Fruit fly (Drosophila melanogaster) whole organism, embryonic: ENCODE measurements around the gene Sec24CD.
A peak's percentile ranks its signal among the peaks of the same experiment; 100 is the strongest.

Experiments used
- CG1024 ChIP-seq: fragments of 200-800 bp; sonication (Bioruptor generic); IDR thresholded peaks from 2 replicates; pipeline ENCODE4 v1.3.6; 2022; ENCODE audit warnings: missing biosample characterization, missing genetic modification characterization
- CG10979 ChIP-seq: fragments of 200-800 bp; sonication (Bioruptor generic); optimal IDR thresholded peaks from 2 replicates; lab custom pipeline; 2018; ENCODE audit warnings: missing biosample characterization, mild to moderate bottlenecking, missing genetic modification characterization, moderate library complexity
- CG11560 ChIP-seq: fragments of 200-800 bp; sonication (Bioruptor generic); IDR thresholded peaks from 3 replicates; pipeline ENCODE4 v1.3.6; 2022; ENCODE audit warnings: missing biosample characterization, missing genetic modification characterization
- CG12391 ChIP-seq: fragments of 200-800 bp; sonication (Bioruptor generic); optimal IDR thresholded peaks from 3 replicates; lab custom pipeline; 2018; ENCODE audit warnings: missing biosample characterization, mild to moderate bottlenecking, missing genetic modification characterization, moderate library complexity
- CG12659 ChIP-seq: fragments of 200-800 bp; sonication (Bioruptor generic); optimal IDR thresholded peaks from 3 replicates; lab custom pipeline; 2017; ENCODE audit warnings: mild to moderate bottlenecking, missing biosample characterization, missing genetic modification reagents, missing genetic modification characterization
- CG12942 ChIP-seq: fragments of 200-800 bp; sonication (Bioruptor generic); optimal IDR thresholded peaks from 3 replicates; lab custom pipeline; 2016; ENCODE audit warnings: missing biosample characterization, missing genetic modification characterization
- CG13123 ChIP-seq: fragments of 200-800 bp; sonication (Bioruptor generic); optimal IDR thresholded peaks from 2 replicates; lab custom pipeline; 2016; ENCODE audit warnings: missing biosample characterization, missing genetic modification characterization
- CG15514 ChIP-seq: fragments of 200-800 bp; sonication (Bioruptor generic); optimal IDR thresholded peaks from 3 replicates; lab custom pipeline; 2017; ENCODE audit warnings: missing biosample characterization, missing genetic modification characterization, mild to moderate bottlenecking, moderate library complexity, missing genetic modification reagents
- CG1603 ChIP-seq: fragments of 200-800 bp; sonication (Bioruptor generic); optimal IDR thresholded peaks from 2 replicates; lab custom pipeline; 2019; ENCODE audit warnings: missing biosample characterization, mild to moderate bottlenecking, missing genetic modification characterization, moderate library complexity
- CG18619 ChIP-seq: fragments of 200-800 bp; sonication (Bioruptor generic); optimal IDR thresholded peaks from 3 replicates; lab custom pipeline; 2017; ENCODE audit warnings: missing biosample characterization, mild to moderate bottlenecking, missing genetic modification characterization
- CG2202 ChIP-seq: fragments of 200-800 bp; sonication (Bioruptor generic); optimal IDR thresholded peaks from 2 replicates; lab custom pipeline; 2018; ENCODE audit warnings: missing biosample characterization, mild to moderate bottlenecking, missing genetic modification characterization
- CG2875 ChIP-seq: fragments of 200-800 bp; sonication (Bioruptor generic); optimal IDR thresholded peaks from 2 replicates; lab custom pipeline; 2017; ENCODE audit warnings: missing biosample characterization, mild to moderate bottlenecking, missing genetic modification characterization, missing genetic modification reagents
- CG2889 ChIP-seq: fragments of 200-800 bp; sonication (Bioruptor generic); IDR thresholded peaks from 3 replicates; pipeline ENCODE4 v1.3.6; 2022; ENCODE audit warnings: missing biosample characterization, missing genetic modification characterization
- CG30431 ChIP-seq: fragments of 200-800 bp; sonication (Bioruptor generic); optimal IDR thresholded peaks from 2 replicates; lab custom pipeline; 2017; ENCODE audit warnings: missing biosample characterization, missing genetic modification characterization
- CG4617 ChIP-seq: fragments of 200-800 bp; sonication (Bioruptor generic); optimal IDR thresholded peaks from 3 replicates; lab custom pipeline; 2016; ENCODE audit warnings: missing biosample characterization, missing genetic modification characterization, borderline replicate concordance
- CG6654 ChIP-seq: fragments of 200-800 bp; sonication (Bioruptor generic); optimal IDR thresholded peaks from 2 replicates; lab custom pipeline; 2017; ENCODE audit warnings: missing biosample characterization, mild to moderate bottlenecking, missing genetic modification characterization
- CG6854 ChIP-seq: fragments of 200-800 bp; sonication (Bioruptor generic); optimal IDR thresholded peaks from 3 replicates; lab custom pipeline; 2017; ENCODE audit warnings: missing biosample characterization, mild to moderate bottlenecking, missing genetic modification characterization
- Chrac-16 ChIP-seq: fragments of 200-800 bp; sonication (Bioruptor generic); optimal IDR thresholded peaks from 3 replicates; lab custom pipeline; 2016; ENCODE audit warnings: missing biosample characterization, missing genetic modification characterization
- CrebB ChIP-seq: fragments of 200-800 bp; sonication (Bioruptor generic); optimal IDR thresholded peaks from 3 replicates; lab custom pipeline; 2018; ENCODE audit warnings: missing biosample characterization, mild to moderate bottlenecking, missing genetic modification characterization
- D19B ChIP-seq: fragments of 200-800 bp; sonication (Bioruptor generic); optimal IDR thresholded peaks from 2 replicates; lab custom pipeline; 2017; ENCODE audit warnings: missing biosample characterization, mild to moderate bottlenecking, missing genetic modification characterization
- Dbx ChIP-seq: fragments of 200-800 bp; sonication (Bioruptor generic); IDR thresholded peaks from 3 replicates; pipeline ENCODE4 v1.3.6; 2022; ENCODE audit warnings: missing biosample characterization, missing genetic modification characterization
- Dip3 ChIP-seq: fragments of 200-800 bp; sonication (Bioruptor generic); optimal IDR thresholded peaks from 3 replicates; lab custom pipeline; 2016; ENCODE audit warnings: missing biosample characterization, missing genetic modification characterization
- Dll ChIP-seq: fragments of 200-800 bp; sonication (Bioruptor generic); IDR thresholded peaks from 4 replicates; pipeline ENCODE4 v1.3.6; 2022; ENCODE audit warnings: missing biosample characterization, missing genetic modification characterization; ENCODE audit not compliant: partially characterized antibody
- E2f2 ChIP-seq: fragments of 200-800 bp; sonication (Bioruptor generic); IDR thresholded peaks from 2 replicates; pipeline ENCODE4 v1.3.6; 2022; ENCODE audit warnings: missing biosample characterization, missing genetic modification characterization
- ERR ChIP-seq: fragments of 200-800 bp; sonication (Bioruptor generic); optimal IDR thresholded peaks from 2 replicates; lab custom pipeline; 2016; ENCODE audit warnings: missing biosample characterization, missing genetic modification characterization
- HLH4C ChIP-seq: fragments of 200-800 bp; sonication (Bioruptor generic); IDR thresholded peaks from 3 replicates; pipeline ENCODE4 v1.3.6; 2022; ENCODE audit warnings: missing biosample characterization, missing genetic modification characterization; ENCODE audit not compliant: partially characterized antibody
- HLHmδ ChIP-seq: fragments of 200-800 bp; sonication (Bioruptor generic); optimal IDR thresholded peaks from 2 replicates; lab custom pipeline; 2018; ENCODE audit warnings: missing biosample characterization, mild to moderate bottlenecking, missing genetic modification characterization, moderate library complexity
- HmgZ ChIP-seq: fragments of 200-800 bp; sonication (Bioruptor generic); optimal IDR thresholded peaks from 2 replicates; lab custom pipeline; 2018; ENCODE audit warnings: missing biosample characterization, mild to moderate bottlenecking, missing genetic modification characterization
- Kr ChIP-seq: fragments of 200-800 bp; sonication (Bioruptor generic); optimal IDR thresholded peaks from 2 replicates; lab custom pipeline; 2017; ENCODE audit warnings: missing biosample characterization, mild to moderate bottlenecking, missing genetic modification characterization
- MBD-R2 ChIP-seq: fragments of 200-800 bp; sonication (Bioruptor generic); IDR thresholded peaks from 2 replicates; pipeline ENCODE4 v1.3.6; 2022; ENCODE audit warnings: missing biosample characterization, missing genetic modification characterization
- Mes4 ChIP-seq: fragments of 200-800 bp; sonication (Bioruptor generic); optimal IDR thresholded peaks from 2 replicates; lab custom pipeline; 2016; ENCODE audit warnings: missing biosample characterization, missing genetic modification characterization
- PHDP ChIP-seq: fragments of 200-800 bp; sonication (Bioruptor generic); optimal IDR thresholded peaks from 3 replicates; lab custom pipeline; 2018; ENCODE audit warnings: missing biosample characterization, mild to moderate bottlenecking, missing genetic modification characterization, moderate library complexity
- Rfx ChIP-seq: fragments of 200-800 bp; sonication (Bioruptor generic); IDR thresholded peaks from 2 replicates; pipeline ENCODE4 v1.3.6; 2022; ENCODE audit warnings: missing biosample characterization, missing genetic modification characterization
- Sox102F ChIP-seq: fragments of 200-800 bp; sonication (Bioruptor generic); optimal IDR thresholded peaks from 2 replicates; lab custom pipeline; 2018; ENCODE audit warnings: missing biosample characterization, mild to moderate bottlenecking, missing genetic modification characterization, moderate library complexity
- Spps ChIP-seq: fragments of 200-800 bp; sonication (Bioruptor generic); optimal IDR thresholded peaks from 2 replicates; lab custom pipeline; 2018; ENCODE audit warnings: missing biosample characterization, mild to moderate bottlenecking, missing genetic modification characterization
- cato ChIP-seq: fragments of 200-800 bp; sonication (Bioruptor generic); optimal IDR thresholded peaks from 2 replicates; lab custom pipeline; 2016; ENCODE audit warnings: missing biosample characterization, missing genetic modification characterization, borderline replicate concordance
- crp ChIP-seq, 2 experiments: fragments of 200-800 bp; sonication (Bioruptor generic); optimal IDR thresholded peaks; 2 replicates in 1 of 2; 3 replicates in 1 of 2; lab custom pipeline; 2017; ENCODE audit warnings: missing biosample characterization in 2 of 2, missing genetic modification characterization in 2 of 2, mild to moderate bottlenecking in 1 of 2, moderate library complexity in 1 of 2
- fd64A ChIP-seq: fragments of 200-800 bp; sonication (Bioruptor generic); optimal IDR thresholded peaks from 3 replicates; lab custom pipeline; 2018; ENCODE audit warnings: missing biosample characterization, mild to moderate bottlenecking, missing genetic modification characterization
- ftz-f1 ChIP-seq: fragments of 200-800 bp; sonication (Bioruptor generic); optimal IDR thresholded peaks from 2 replicates; lab custom pipeline; 2016; ENCODE audit warnings: missing biosample characterization, missing genetic modification characterization
- hbn ChIP-seq: fragments of 200-800 bp; sonication (Bioruptor generic); IDR thresholded peaks from 2 replicates; pipeline ENCODE4 v1.3.6; 2022; ENCODE audit warnings: missing biosample characterization, missing genetic modification characterization; ENCODE audit not compliant: partially characterized antibody
- hth ChIP-seq: fragments of >200 bp; optimal IDR thresholded peaks from 2 replicates; lab custom pipeline; 2017; ENCODE audit warnings: inconsistent platforms
- kni ChIP-seq: fragments of 200-800 bp; sonication (Bioruptor generic); optimal IDR thresholded peaks from 3 replicates; lab custom pipeline; 2017; ENCODE audit warnings: mild to moderate bottlenecking, missing biosample characterization, missing genetic modification reagents, missing genetic modification characterization
- mirr ChIP-seq: fragments of 200-800 bp; sonication (Bioruptor generic); optimal IDR thresholded peaks from 3 replicates; lab custom pipeline; 2018; ENCODE audit warnings: missing biosample characterization, mild to moderate bottlenecking, missing genetic modification characterization
- nerfin-2 ChIP-seq: fragments of 200-800 bp; sonication (Bioruptor generic); IDR thresholded peaks from 2 replicates; pipeline ENCODE4 v1.3.6; 2022; ENCODE audit warnings: missing biosample characterization, missing genetic modification characterization; ENCODE audit not compliant: partially characterized antibody
- oc ChIP-seq: fragments of 200-800 bp; sonication (Bioruptor generic); optimal IDR thresholded peaks from 2 replicates; lab custom pipeline; 2018; ENCODE audit warnings: missing biosample characterization, mild to moderate bottlenecking, missing genetic modification characterization, moderate library complexity
- row ChIP-seq: fragments of 200-800 bp; sonication (Bioruptor generic); IDR thresholded peaks from 3 replicates; pipeline ENCODE4 v1.3.6; 2022; ENCODE audit warnings: missing biosample characterization, missing genetic modification characterization
- sens ChIP-seq: fragments of 200-800 bp; sonication (Bioruptor generic); peaks from one replicate; lab custom pipeline; 2016; ENCODE audit warnings: missing biosample characterization, missing genetic modification characterization
- stwl ChIP-seq: fragments of 200-800 bp; sonication (Bioruptor generic); optimal IDR thresholded peaks from 3 replicates; lab custom pipeline; 2018; ENCODE audit warnings: missing biosample characterization, mild to moderate bottlenecking, missing genetic modification characterization, moderate library complexity
- vfl ChIP-seq: fragments of 200-800 bp; sonication (Bioruptor generic); optimal IDR thresholded peaks from 2 replicates; lab custom pipeline; 2016; ENCODE audit warnings: missing biosample characterization, missing genetic modification characterization
- vvl ChIP-seq: fragments of 200-800 bp; sonication (Bioruptor generic); IDR thresholded peaks from 2 replicates; pipeline ENCODE4 v1.3.6; 2022; ENCODE audit warnings: missing biosample characterization, missing genetic modification characterization
- zen ChIP-seq: fragments of 200-800 bp; sonication (Bioruptor generic); optimal IDR thresholded peaks from 3 replicates; lab custom pipeline; 2018; ENCODE audit warnings: missing biosample characterization, mild to moderate bottlenecking, missing genetic modification characterization, moderate library complexity

Sec24CD gene

dm6 chr2L:2236722-2237121 lies at the start of gene Sec24CD (continued):
- no peak for TF ChIP-seq fd64A (GFP tag; lab: Kevin White, UChicago)
- no peak for TF ChIP-seq CG13123
- TF ChIP-seq D19B: no peak
- no peak for TF ChIP-seq Dip3
- TF ChIP-seq CG30431 (GFP tag; lab: Kevin White, UChicago): no peak
- peak; percentile 39 for TF ChIP-seq HmgZ
- TF ChIP-seq mirr (GFP tag; lab: Kevin White, UChicago): no peak
- TF ChIP-seq CrebB (tag; lab: Kevin White, UChicago): peak; percentile 68
- no peak for TF ChIP-seq hth (lab: Kevin White, UChicago)
- TF ChIP-seq row (GFP tag; lab: Robert Waterston, UW): peak; percentile 80
- no peak for TF ChIP-seq CG18619 (GFP tag; lab: Kevin White, UChicago)
- TF ChIP-seq Sox102F (GFP tag; lab: Kevin White, UChicago): no peak
- TF ChIP-seq stwl: peak; percentile 92
- TF ChIP-seq CG6854 (GFP tag; lab: Kevin White, UChicago): no peak
- TF ChIP-seq vfl (GFP tag; lab: Kevin White, UChicago): no peak
- no peak for TF ChIP-seq Spps
- TF ChIP-seq sens (GFP tag; lab: Kevin White, UChicago): peak; percentile 33
- peak; percentile 74 for TF ChIP-seq CG15514 (GFP tag; lab: Kevin White, UChicago)
- TF ChIP-seq oc (tag; lab: Kevin White, UChicago): no peak
- no peak for TF ChIP-seq CG12942
- TF ChIP-seq CG2875 (GFP tag; lab: Kevin White, UChicago): no peak
- TF ChIP-seq Dll (GFP tag; lab: Robert Waterston, UW): peak; percentile 89
- TF ChIP-seq CG10979 (tag; lab: Kevin White, UChicago): peak; percentile 20
- TF ChIP-seq Mes4: no peak
- TF ChIP-seq crp (GFP tag; optimal IDR thresholded peaks at IDR 0.05; lab: Kevin White, UChicago): peak; percentile 20 to 88
- no peak for TF ChIP-seq cato
- TF ChIP-seq CG12391 (tag; lab: Kevin White, UChicago): peak; percentile 52
- 0 out of 3 replicates have a peak, but pooled peaks have one; percentile 19 for TF ChIP-seq Dbx (GFP tag; lab: Robert Waterston, UW)
- TF ChIP-seq ftz-f1 (GFP tag; lab: Kevin White, UChicago): no peak
- TF ChIP-seq CG2202 (tag; lab: Kevin White, UChicago): no peak
- TF ChIP-seq zen (tag; lab: Kevin White, UChicago): peak; percentile 24
- peak; percentile 26; the same call in 1 of the 2 replicates for TF ChIP-seq Rfx (GFP tag; lab: Robert Waterston, UW)
- no peak for TF ChIP-seq CG1024 (GFP tag; lab: Robert Waterston, UW)
- TF ChIP-seq nerfin-2 (GFP tag; lab: Robert Waterston, UW): peak; percentile 97
- TF ChIP-seq hbn (GFP tag; lab: Robert Waterston, UW): peak; percentile 76
- peak; percentile 76 for TF ChIP-seq MBD-R2 (GFP tag; lab: Robert Waterston, UW)
- peak; percentile 38; the same call in 1 of the 2 replicates for TF ChIP-seq vvl
- peak; percentile 57 for TF ChIP-seq CG4617 (GFP tag; lab: Kevin White, UChicago)
- peak; percentile 73 for TF ChIP-seq CG12659
- peak; percentile 38 for TF ChIP-seq E2f2 (GFP tag; lab: Robert Waterston, UW)
- peak; percentile 45 for TF ChIP-seq PHDP (tag; lab: Kevin White, UChicago)
- TF ChIP-seq ERR (GFP tag; lab: Kevin White, UChicago): no peak
- no peak for TF ChIP-seq CG6654 (GFP tag; lab: Kevin White, UChicago)
- TF ChIP-seq CG2889 (GFP tag; lab: Robert Waterston, UW): no peak
- peak; percentile 56 for TF ChIP-seq HLHmδ (GFP tag; lab: Kevin White, UChicago)
- TF ChIP-seq HLH4C: peak; percentile 99
- TF ChIP-seq Chrac-16 (GFP tag; lab: Kevin White, UChicago): no peak
- peak; percentile 98 for TF ChIP-seq CG11560 (tag; lab: Robert Waterston, UW)
- TF ChIP-seq CG1603 (tag; lab: Kevin White, UChicago): no peak
- no peak for TF ChIP-seq Kr (GFP tag; lab: Kevin White, UChicago)
- no peak for TF ChIP-seq kni (GFP tag; lab: Kevin White, UChicago)
